Fruit fly (Drosophila melanogaster): ENCODE measurements around the gene CG11698.

The CG11698 gene

DNA sequence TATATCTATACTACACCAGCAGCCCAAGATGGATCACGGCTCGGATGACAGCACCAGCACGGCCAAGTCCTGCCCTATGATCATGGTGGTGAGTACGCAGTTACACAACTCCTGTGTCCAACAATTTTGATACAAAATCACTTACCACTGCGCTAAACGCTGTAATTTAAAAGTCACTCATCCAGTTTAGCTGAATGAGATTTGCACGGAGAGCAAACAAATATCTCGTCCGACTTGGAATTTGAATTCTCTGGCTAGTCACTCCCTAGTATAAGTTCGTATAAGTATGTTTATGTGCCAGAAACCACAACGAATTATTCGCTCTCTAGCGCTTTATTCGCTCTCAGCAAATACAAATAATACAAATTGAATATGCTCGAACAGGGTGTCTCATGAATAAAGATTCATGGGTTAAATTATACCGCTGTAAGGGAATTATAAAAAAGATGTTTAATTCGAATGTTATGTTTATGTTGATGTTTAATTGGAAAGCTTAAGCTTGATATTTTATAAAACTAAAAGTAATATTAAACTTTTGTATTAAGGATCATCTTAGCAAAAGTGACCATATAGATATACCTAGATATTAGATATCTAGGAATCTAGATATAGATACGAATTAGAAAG lies 5.8 kb downstream of the CG11698 start:
- TF ChIP-seq EcR (GFP tag; optimal IDR thresholded peaks at IDR 0.05), result no peak
- peak; percentile 65 for TF ChIP-seq CG12605 (GFP tag; IDR thresholded peaks at IDR 0.05)
- TF ChIP-seq CG8159 (tag; optimal IDR thresholded peaks at IDR 0.05), result no peak
- no peak for TF ChIP-seq gl (tag; optimal IDR thresholded peaks at IDR 0.05)
- no peak for TF ChIP-seq CG17806 (tag; optimal IDR thresholded peaks at IDR 0.05)
- no peak for TF ChIP-seq D1 (tag; optimal IDR thresholded peaks at IDR 0.05)
- no peak for TF ChIP-seq CG10348 (GFP tag; IDR thresholded peaks at IDR 0.05)
- no peak for TF ChIP-seq Snoo (tag; optimal IDR thresholded peaks at IDR 0.05)
- TF ChIP-seq Ets98B (GFP tag; IDR thresholded peaks at IDR 0.05), result peak; percentile 60; the same call in 1 of the 2 replicates
- TF ChIP-seq Pif1A (GFP tag; optimal IDR thresholded peaks at IDR 0.05), result no peak
- no peak for TF ChIP-seq rn (GFP tag; IDR thresholded peaks at IDR 0.05)
- no peak for TF ChIP-seq CG15710 (tag; optimal IDR thresholded peaks at IDR 0.05)
- TF ChIP-seq CG13204 (GFP tag; optimal IDR thresholded peaks at IDR 0.05), result no peak
- no peak for TF ChIP-seq CG14655 (GFP tag; optimal IDR thresholded peaks at IDR 0.05)
- TF ChIP-seq CG32121 (GFP tag; IDR thresholded peaks at IDR 0.05), result no peak
- TF ChIP-seq CG4496 (GFP tag; IDR thresholded peaks at IDR 0.05), result 0 out of 3 replicates have a peak, but pooled peaks have one; percentile 21

DNA sequence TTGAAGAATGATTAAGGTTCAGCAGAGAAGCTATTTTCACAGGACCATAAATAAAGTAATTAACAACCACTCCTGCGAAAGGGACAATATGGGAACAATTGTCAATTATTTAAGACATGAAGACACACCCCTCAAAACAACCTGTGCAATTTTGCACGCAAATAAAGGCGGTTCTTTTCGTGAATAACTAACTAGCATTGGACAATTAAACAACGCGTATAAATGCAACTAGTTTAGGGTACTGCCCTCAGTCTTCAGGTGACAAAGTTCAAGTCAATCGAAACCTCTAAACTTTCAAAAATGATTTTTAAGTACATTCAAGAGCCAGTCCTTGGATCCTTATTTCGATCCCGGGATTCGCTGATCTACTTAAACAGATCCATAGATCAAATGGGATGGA lies 9.5 kb downstream of the CG11698 start, which contains the start of gene Or85a:
Gene Or85a (plus strand): TSS at position 301 of the 400 bp plus-strand sequence.
- TF ChIP-seq Snoo (tag; optimal IDR thresholded peaks at IDR 0.05), result no peak
- no peak for TF ChIP-seq CG13204 (GFP tag; optimal IDR thresholded peaks at IDR 0.05)
- TF ChIP-seq fd96Ca (GFP tag; IDR thresholded peaks at IDR 0.05), result no peak
- TF ChIP-seq CG17806 (tag; optimal IDR thresholded peaks at IDR 0.05), result no peak
- TF ChIP-seq CG8301 (tag; optimal IDR thresholded peaks at IDR 0.05), result no peak
- no peak for TF ChIP-seq CG34367 (tag; optimal IDR thresholded peaks at IDR 0.05)
- no peak for TF ChIP-seq Ets98B (GFP tag; IDR thresholded peaks at IDR 0.05)
- no peak for TF ChIP-seq CG10348 (GFP tag; IDR thresholded peaks at IDR 0.05)
- no peak for TF ChIP-seq D1 (tag; optimal IDR thresholded peaks at IDR 0.05)

DNA sequence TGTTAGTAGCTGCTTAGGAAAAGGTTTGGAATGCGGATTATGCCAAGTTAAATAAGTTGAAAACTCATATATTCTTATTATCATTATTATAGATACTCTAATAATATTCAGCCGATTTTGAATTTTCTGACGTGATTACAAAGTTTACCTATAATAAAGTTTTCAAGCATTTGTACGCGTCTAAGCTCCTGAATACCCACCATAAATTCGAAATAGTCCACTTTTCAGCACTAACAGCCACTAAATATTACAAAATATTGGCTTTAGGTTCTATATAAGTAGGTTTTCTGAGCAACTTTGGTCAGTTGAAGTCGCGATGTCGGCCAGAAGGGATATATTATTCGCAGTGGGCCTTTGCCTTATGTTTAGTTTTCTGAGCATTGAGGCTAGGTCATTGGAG lies 12.0 kb downstream of the CG11698 start, which contains the start of gene CG7443:
Gene CG7443 (plus strand): TSS at position 301 of the 400 bp plus-strand sequence.
- TF ChIP-seq CG32121 (GFP tag; IDR thresholded peaks at IDR 0.05) (no peak), gl (tag; optimal IDR thresholded peaks at IDR 0.05) (no peak)

DNA sequence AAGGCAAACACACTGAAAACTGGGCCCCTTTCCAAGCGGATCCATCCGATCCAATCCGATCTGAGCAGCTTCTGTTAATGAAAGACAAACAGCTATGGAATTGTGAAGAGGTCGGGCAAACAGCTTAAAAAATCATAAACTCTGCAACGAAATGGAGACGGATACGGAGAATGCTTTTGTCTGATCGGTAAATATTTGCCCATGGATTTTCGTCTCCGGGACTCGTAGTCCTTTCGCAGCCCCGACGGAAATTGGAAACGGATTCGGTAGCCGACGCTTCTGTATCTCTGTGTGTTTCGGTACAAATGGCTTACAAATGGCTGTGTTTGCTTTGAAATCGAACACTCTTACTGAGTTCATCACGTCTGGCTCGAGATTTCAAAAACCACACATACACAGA lies 14.9 kb downstream of the CG11698 start:
- TF ChIP-seq CG32121 (GFP tag; IDR thresholded peaks at IDR 0.05) (no peak), Pif1A (GFP tag; optimal IDR thresholded peaks at IDR 0.05) (no peak), rn (GFP tag; IDR thresholded peaks at IDR 0.05) (no peak), Pif1B (GFP tag; optimal IDR thresholded peaks at IDR 0.05) (no peak), gl (tag; optimal IDR thresholded peaks at IDR 0.05) (no peak), CG10348 (GFP tag; IDR thresholded peaks at IDR 0.05) (no peak), CG8159 (tag; optimal IDR thresholded peaks at IDR 0.05) (no peak), CG15710 (tag; optimal IDR thresholded peaks at IDR 0.05) (no peak), CG8301 (tag; optimal IDR thresholded peaks at IDR 0.05) (no peak), CG17806 (tag; optimal IDR thresholded peaks at IDR 0.05) (no peak)

DNA sequence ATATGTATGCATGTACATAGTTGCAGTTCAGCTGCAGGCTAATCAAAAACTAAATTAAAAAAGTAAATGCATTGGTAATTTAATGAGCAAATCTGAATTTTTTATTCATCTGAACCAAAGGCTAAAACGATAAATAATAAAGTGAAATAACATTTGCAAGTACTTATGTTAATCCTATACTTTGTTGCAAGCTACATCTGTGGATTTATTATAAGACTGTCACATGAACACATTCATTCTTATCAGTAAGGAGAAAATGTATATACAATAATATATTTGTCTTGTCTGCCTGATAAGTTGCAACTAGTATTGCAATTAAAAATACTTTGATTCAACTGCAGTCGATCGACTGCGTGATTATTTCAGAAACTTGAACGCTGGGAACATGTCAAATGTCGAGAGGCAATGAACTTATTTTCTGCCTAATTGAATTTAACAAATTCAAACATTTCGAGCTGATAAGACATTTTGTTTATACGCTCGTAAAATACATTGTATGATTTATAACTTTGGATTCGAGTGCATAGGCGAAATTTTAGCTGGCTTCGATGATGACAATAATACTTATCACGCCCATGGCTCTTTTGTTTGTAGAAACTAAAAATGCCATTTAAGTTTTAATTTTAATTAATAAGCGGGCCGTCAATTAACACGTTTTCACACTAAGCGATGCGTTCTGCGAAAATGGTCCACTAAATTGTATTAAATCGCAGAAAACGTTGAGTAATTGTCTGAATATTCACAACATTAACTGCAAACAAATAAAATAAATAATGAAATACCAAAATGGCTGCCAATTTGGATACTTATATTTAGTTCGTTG lies 16.2 kb downstream of the CG11698 start:
- TF ChIP-seq fd96Ca (GFP tag; IDR thresholded peaks at IDR 0.05) (no peak), CG9948 (tag; optimal IDR thresholded peaks at IDR 0.05) (no peak), rn (GFP tag; IDR thresholded peaks at IDR 0.05) (no peak), Snoo (tag; optimal IDR thresholded peaks at IDR 0.05) (no peak), CG34367 (tag; optimal IDR thresholded peaks at IDR 0.05) (no peak), gl (tag; optimal IDR thresholded peaks at IDR 0.05) (no peak), CG4496 (GFP tag; IDR thresholded peaks at IDR 0.05) (no peak), Pif1A (GFP tag; optimal IDR thresholded peaks at IDR 0.05) (no peak), CG10348 (GFP tag; IDR thresholded peaks at IDR 0.05) (no peak), CG8301 (tag; optimal IDR thresholded peaks at IDR 0.05) (no peak), CG15710 (tag; optimal IDR thresholded peaks at IDR 0.05) (no peak), Ets98B (GFP tag; IDR thresholded peaks at IDR 0.05) (no peak)

DNA sequence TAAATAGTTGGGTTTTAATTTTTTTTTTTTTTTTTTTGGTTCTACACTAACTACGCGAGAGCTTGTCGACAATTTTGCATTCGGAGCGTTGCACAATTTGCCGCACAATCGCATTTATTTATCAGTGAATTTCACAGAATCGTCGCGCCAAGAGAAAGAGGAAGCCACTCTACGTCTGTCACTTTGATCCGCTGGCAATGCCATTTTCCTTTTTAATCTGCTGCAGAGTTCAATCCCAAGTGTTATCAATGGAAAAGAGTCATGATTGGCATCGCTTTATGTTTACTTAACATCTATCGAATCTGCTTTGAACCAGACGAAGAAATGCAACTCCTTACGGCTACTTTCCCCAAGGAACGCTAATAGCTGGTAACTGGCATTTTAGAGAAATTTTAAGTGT lies 17.6 kb downstream of the CG11698 start:
- TF ChIP-seq CG15710 (tag; optimal IDR thresholded peaks at IDR 0.05) (no peak), CG10348 (GFP tag; IDR thresholded peaks at IDR 0.05) (no peak), EcR (GFP tag; optimal IDR thresholded peaks at IDR 0.05) (peak; percentile 16), CG32121 (GFP tag; IDR thresholded peaks at IDR 0.05) (no peak), gl (tag; optimal IDR thresholded peaks at IDR 0.05) (no peak), CG14655 (GFP tag; optimal IDR thresholded peaks at IDR 0.05) (no peak)
